Worm (Caenorhabditis elegans): ENCODE data around the gene C36B7.5.

DNA sequence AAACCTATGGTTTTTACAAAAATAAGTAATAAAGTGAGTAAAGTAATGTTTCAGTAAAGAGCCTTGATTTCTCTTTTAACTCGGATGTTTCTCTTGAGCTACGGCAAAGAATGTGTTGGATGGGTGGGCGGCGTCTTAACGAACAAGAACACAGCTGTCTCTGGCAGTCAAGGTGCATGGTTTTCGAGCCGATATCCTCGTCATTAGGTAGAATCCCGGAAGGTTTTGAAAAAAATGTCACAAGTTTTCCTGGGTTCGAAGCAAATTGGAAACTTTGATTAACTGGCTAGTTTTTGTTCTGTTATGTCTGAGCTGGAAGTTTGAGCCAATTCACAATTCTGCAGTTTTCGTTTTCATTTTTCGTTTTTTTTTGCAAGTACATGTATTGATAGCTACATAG is 21.0 kb downstream of the C36B7.5 start, which contains the start of gene B0403.6:
- TF ChIP-seq madf-2 (tag; optimal IDR thresholded peaks at IDR 0.05) (no peak), F13H6.1 (tag; optimal IDR thresholded peaks at IDR 0.05) (no peak), rnt-1 (tag; optimal IDR thresholded peaks at IDR 0.05) (no peak), pha-4 (tag; optimal IDR thresholded peaks at IDR 0.05) (no peak), dve-1 (tag; optimal IDR thresholded peaks at IDR 0.05) (no peak), gmeb-2 (tag; optimal IDR thresholded peaks at IDR 0.05) (no peak), pat-9 (tag; optimal IDR thresholded peaks at IDR 0.05) (no peak), fkh-10 (GFP tag; optimal IDR thresholded peaks at IDR 0.05) (no peak), sox-2 (GFP tag; IDR thresholded peaks at IDR 0.05) (no peak), hlh-30 (tag; optimal IDR thresholded peaks at IDR 0.05; ENCODE audit: insufficient read depth) (no peak), che-1 (tag; optimal IDR thresholded peaks at IDR 0.05) (no peak)
